Worm (Caenorhabditis elegans): ENCODE data around the gene C24H11.2.
"Not testable (repeated sequence)": the region's sequence is repeated elsewhere in the genome, so short reads cannot be mapped to it uniquely, and the experiment has no call there.

Gene C24H11.2

DNA sequence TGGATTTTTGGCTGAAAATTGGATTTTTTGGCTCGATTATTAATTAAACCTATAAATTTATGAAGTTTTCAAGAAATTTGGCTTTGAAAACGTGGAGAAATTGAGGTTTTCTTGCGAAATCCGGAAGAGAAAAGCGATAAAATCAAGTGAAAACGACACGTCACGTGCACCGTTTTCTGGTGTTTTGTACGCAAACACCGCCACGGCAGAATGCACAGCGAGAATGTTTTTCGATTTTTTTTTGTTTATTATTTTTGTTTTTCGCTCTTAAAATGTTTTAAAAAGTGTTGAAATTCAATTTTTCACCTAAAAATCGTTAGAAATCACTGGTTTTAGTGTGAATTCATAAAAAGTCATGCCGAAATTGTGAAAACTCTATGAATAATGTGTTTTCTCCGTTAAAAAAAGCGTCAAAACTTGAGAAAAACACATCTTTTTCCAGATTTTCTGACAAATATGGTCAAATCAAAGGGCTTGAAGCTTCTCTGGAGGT lies 17.6 kb downstream of the C24H11.2 start, which contains the start of gene immp-1 (continued):
- TF ChIP-seq F55B11.4 (tag; optimal IDR thresholded peaks at IDR 0.05; ENCODE audit: borderline replicate concordance, insufficient read depth): no peak
- TF ChIP-seq chd-7 (tag; optimal IDR thresholded peaks at IDR 0.05): no peak
- TF ChIP-seq hlh-26 (GFP tag; conservative IDR thresholded peaks at IDR 0.05): no peak
- no peak for TF ChIP-seq sptf-2 (GFP tag; optimal IDR thresholded peaks at IDR 0.05)
- TF ChIP-seq C17E4.6 (GFP tag; IDR thresholded peaks at IDR 0.05): no peak
- TF ChIP-seq Y53F4B.3 (GFP tag; IDR thresholded peaks at IDR 0.05): no peak
- no peak for TF ChIP-seq him-1 (tag; optimal IDR thresholded peaks at IDR 0.05)
- no peak for TF ChIP-seq T07F8.4 (tag; optimal IDR thresholded peaks at IDR 0.05)
- no peak for TF ChIP-seq F57A8.1 (GFP tag; optimal IDR thresholded peaks at IDR 0.05)
- no peak for TF ChIP-seq C06A6.2 (GFP tag; conservative IDR thresholded peaks at IDR 0.05)
- no peak for TF ChIP-seq ekl-4 (GFP tag; IDR thresholded peaks at IDR 0.05)
- TF ChIP-seq snpc-3.4 (tag; optimal IDR thresholded peaks at IDR 0.05): no peak

DNA sequence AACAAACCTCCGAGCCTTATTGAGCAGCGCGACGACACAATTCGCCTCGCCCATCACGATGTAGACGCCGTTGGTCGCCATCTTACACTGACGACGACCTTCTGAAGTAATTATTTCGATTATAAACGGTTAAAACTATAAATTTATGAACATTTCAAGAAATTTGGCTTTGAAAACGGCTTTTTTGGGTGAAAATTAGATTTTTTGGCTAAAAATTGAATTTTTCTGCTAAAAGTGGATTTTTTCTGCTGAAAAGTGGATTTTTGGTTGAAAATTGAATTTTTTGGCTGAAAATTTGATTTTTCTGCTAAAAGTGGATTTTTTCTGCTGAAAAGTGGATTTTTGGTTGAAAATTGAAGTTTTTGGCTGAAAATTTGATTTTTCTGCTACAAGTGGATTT lies 18.6 kb downstream of the C24H11.2 start, which contains the start of gene gbf-1:
gbf-1 (minus strand) TSS at position 101 of the 400 bp plus-strand sequence.
- not testable (repeated sequence) for TF ChIP-seq B0336.3 (GFP tag; IDR thresholded peaks at IDR 0.05); ceh-100 (GFP tag; IDR thresholded peaks at IDR 0.05); attf-3 (GFP tag; conservative IDR thresholded peaks at IDR 0.05)

DNA sequence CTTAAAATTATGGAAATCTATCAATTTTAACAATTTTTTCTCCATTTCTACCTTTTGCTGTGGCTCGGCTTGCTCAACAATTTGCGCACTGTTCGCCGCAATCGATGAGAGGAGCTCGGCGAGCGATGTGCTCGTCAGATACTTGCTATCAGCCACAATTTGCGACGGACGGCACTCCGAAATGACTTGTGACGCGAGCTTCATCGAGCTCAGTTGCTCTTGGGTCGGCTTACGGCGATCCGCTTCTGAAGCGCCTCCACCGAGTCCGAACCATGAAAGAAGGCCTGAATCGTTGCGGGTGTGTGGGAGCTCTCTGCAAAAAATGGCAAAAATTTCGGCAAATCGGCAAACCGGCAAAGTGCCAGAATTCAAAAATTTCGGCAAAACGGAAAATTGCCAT lies 31.5 kb downstream of the C24H11.2 start:
- 0 out of 2 replicates have a peak, but pooled peaks have one; percentile 57 for TF ChIP-seq cebp-2 (GFP tag; IDR thresholded peaks at IDR 0.05)
- TF ChIP-seq zfh-2 (GFP tag; conservative IDR thresholded peaks at IDR 0.05): peak; percentile 63
- TF ChIP-seq F10E7.11 (tag; optimal IDR thresholded peaks at IDR 0.05): no peak

DNA sequence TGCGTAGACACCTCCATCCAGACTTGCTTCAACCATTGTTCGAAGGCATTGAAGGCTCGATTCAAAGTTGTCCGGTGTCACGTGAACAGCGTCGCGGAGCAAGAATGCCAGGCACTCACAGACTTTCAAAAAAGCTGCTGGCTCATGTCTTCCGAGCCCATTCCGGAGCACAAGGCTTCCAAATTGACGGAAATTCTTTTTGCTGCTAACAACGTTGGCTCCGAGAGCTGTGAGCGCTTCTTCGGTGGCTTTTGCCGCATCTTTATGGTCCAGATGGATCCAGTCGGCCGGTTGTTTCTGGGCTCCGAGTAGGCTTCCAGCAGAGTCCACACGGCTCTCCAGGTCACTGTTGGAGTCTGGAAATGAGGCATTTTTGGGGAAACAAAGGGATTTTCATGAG lies 34.3 kb downstream of the C24H11.2 start:
- peak; percentile 53 for TF ChIP-seq zfh-2 (GFP tag; conservative IDR thresholded peaks at IDR 0.05)
- TF ChIP-seq Y79H2A.3 (GFP tag; conservative IDR thresholded peaks at IDR 0.05): no peak
- TF ChIP-seq xnd-1 (tag; optimal IDR thresholded peaks at IDR 0.05): no peak

DNA sequence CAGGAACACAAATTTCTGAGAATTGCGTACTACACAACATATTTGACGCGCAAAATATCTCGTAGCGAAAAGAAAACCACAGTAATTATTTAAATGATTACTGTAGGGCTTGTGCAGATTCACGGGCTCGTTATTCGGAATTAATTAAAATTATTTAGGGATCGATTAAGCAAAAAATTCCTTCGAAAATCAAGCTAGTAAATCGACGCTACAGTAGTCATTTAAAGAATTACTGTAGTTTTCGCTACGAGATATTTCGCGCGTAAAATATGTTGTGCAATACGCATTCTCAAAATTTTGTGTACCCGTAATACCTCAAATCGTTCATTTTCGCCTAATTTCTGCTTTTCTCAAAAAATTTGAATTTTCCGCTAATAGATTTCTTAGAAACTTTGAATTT lies 41.3 kb downstream of the C24H11.2 start:
- TF ChIP-seq ceh-91 (GFP tag; IDR thresholded peaks at IDR 0.05) (peak; percentile 56; the same call in 1 of the 2 replicates), lsl-1 (GFP tag; optimal IDR thresholded peaks at IDR 0.05) (peak; percentile 50), B0019.2 (GFP tag; conservative IDR thresholded peaks at IDR 0.05) (no peak), F33H1.4 (GFP tag; IDR thresholded peaks at IDR 0.05) (0 out of 2 replicates have a peak, but pooled peaks have one; percentile 18), madf-6 (GFP tag; IDR thresholded peaks at IDR 0.05) (peak; percentile 59)

DNA sequence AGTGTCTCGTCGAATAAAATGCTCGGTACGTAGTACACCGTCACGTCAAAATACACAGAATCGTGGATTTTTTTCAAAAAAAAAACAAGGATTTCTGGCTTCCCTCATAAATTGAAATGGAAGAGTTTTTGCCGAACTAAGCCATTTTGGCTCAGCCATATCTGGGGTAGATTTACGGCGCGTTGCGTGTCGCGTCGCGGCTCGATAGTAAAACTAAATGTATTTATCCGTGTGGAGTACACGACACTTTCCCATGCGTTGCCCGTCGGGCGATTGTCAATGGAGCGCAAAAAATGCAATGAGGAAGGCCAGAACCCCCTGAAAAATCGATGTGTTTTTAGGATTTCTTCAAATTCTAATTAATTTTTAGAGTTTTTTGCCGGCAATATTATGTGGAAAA lies 41.9 kb downstream of the C24H11.2 start:
- TF ChIP-seq K11D2.4 (GFP tag; IDR thresholded peaks at IDR 0.05): 0 out of 2 replicates have a peak, but pooled peaks have one; percentile 21
- no peak for TF ChIP-seq lsy-27 (tag; optimal IDR thresholded peaks at IDR 0.05; ENCODE audit: borderline replicate concordance, insufficient read depth)

DNA sequence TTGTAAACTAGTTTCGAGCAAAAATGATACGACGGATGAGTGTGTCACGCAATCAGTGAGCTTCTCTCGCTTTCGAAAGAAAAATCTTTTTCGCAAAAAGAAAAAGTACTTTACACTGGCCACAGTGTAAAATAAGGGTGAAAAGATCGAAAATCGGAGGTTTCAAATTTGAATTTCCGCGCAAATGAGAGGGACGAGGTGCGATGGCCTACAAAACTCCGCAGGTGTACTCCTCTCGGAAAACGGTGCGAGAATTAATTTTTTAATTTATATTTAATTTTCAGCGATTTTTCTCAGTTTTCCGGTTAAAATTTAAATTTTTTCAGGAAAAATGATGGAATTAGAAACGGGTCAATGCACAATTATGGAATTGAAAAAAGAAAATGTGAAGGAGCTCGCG lies 45.4 kb downstream of the C24H11.2 start, which contains the start of gene mrt-2:
mrt-2 (plus strand) TSS at position 49 of the 400 bp plus-strand sequence.
- TF ChIP-seq ceh-100 (GFP tag; IDR thresholded peaks at IDR 0.05): peak; percentile 57; the same call in 1 of the 2 replicates
- peak in 2 of 3 experiments; percentile 35 to 86 for TF ChIP-seq lin-35 (GFP tag; optimal IDR thresholded peaks at IDR 0.05)
- TF ChIP-seq F33H1.4 (GFP tag; IDR thresholded peaks at IDR 0.05): peak; percentile 54
- no peak for TF ChIP-seq hlh-12 (tag; optimal IDR thresholded peaks at IDR 0.05)
- TF ChIP-seq let-607 (tag; optimal IDR thresholded peaks at IDR 0.05): peak in 1 of 2 experiments; percentile 46
- TF ChIP-seq snpc-1.3 (tag; optimal IDR thresholded peaks at IDR 0.05; ENCODE audit: insufficient read depth): no peak
- no peak for TF ChIP-seq mxl-1 (tag; optimal IDR thresholded peaks at IDR 0.05)
- TF ChIP-seq rec-8 (tag; optimal IDR thresholded peaks at IDR 0.05): peak in 1 of 2 experiments; percentile 18
- TF ChIP-seq madf-6 (GFP tag; IDR thresholded peaks at IDR 0.05): peak; percentile 67
- no peak for TF ChIP-seq pha-4 (tag; optimal IDR thresholded peaks at IDR 0.05)
- TF ChIP-seq F23B12.7 (tag; optimal IDR thresholded peaks at IDR 0.05; ENCODE audit: insufficient read depth): no peak
- TF ChIP-seq F22D6.2 (tag; optimal IDR thresholded peaks at IDR 0.05): peak; percentile 37
- TF ChIP-seq ztf-28 (GFP tag; IDR thresholded peaks at IDR 0.05): no peak
